Fruit fly (Drosophila melanogaster) whole organism, embryonic: ENCODE results near the gene CG12075.
A peak's percentile ranks its signal among the peaks of the same experiment; 100 is the strongest.

Experiments
- Blimp-1 ChIP-seq: fragments of 200-800 bp; sonication (Bioruptor generic); optimal IDR thresholded peaks from 3 replicates; lab custom pipeline; 2018; ENCODE audit warnings: missing biosample characterization, missing genetic modification characterization, mild to moderate bottlenecking, moderate library complexity, missing genetic modification reagents
- CG10147 ChIP-seq: fragments of 200-800 bp; sonication (Bioruptor generic); optimal IDR thresholded peaks from 2 replicates; lab custom pipeline; 2019; ENCODE audit warnings: missing biosample characterization, mild to moderate bottlenecking, missing genetic modification characterization, moderate library complexity
- CG10366 ChIP-seq: fragments of 200-800 bp; sonication (Bioruptor generic); IDR thresholded peaks from 2 replicates; pipeline ENCODE4 v1.3.6; 2022; ENCODE audit warnings: missing biosample characterization, missing genetic modification characterization
- CG10462 ChIP-seq: fragments of 200-800 bp; sonication (Bioruptor generic); optimal IDR thresholded peaks from 2 replicates; lab custom pipeline; 2016; ENCODE audit warnings: missing biosample characterization, missing genetic modification characterization
- CG11093 ChIP-seq: fragments of 200-800 bp; sonication (Bioruptor generic); IDR thresholded peaks from 3 replicates; pipeline ENCODE4 v1.3.6; 2022; ENCODE audit warnings: missing biosample characterization, missing genetic modification characterization
- CG11247 ChIP-seq: fragments of 200-800 bp; sonication (Bioruptor generic); IDR thresholded peaks from 2 replicates; pipeline ENCODE4 v1.3.6; 2022; ENCODE audit warnings: missing biosample characterization, missing genetic modification characterization
- CG11696 ChIP-seq: fragments of 200-800 bp; sonication (Bioruptor generic); IDR thresholded peaks from 2 replicates; pipeline ENCODE4 v1.3.6; 2022; ENCODE audit warnings: missing biosample characterization, missing genetic modification characterization
- CG12391 ChIP-seq: fragments of 200-800 bp; sonication (Bioruptor generic); optimal IDR thresholded peaks from 3 replicates; lab custom pipeline; 2018; ENCODE audit warnings: missing biosample characterization, mild to moderate bottlenecking, missing genetic modification characterization, moderate library complexity
- CG16813 ChIP-seq: fragments of 200-800 bp; sonication (Bioruptor generic); IDR thresholded peaks from 3 replicates; pipeline ENCODE4 v1.3.6; 2022; ENCODE audit warnings: missing biosample characterization, missing genetic modification characterization; ENCODE audit not compliant: partially characterized antibody
- CG16863 ChIP-seq: fragments of 200-800 bp; sonication (Bioruptor generic); optimal IDR thresholded peaks from 3 replicates; lab custom pipeline; 2016; ENCODE audit warnings: missing biosample characterization, missing genetic modification characterization
- CG1832 ChIP-seq: fragments of 200-800 bp; sonication (Bioruptor generic); optimal IDR thresholded peaks from 2 replicates; lab custom pipeline; 2017; ENCODE audit warnings: missing biosample characterization, mild to moderate bottlenecking, missing genetic modification characterization, inconsistent platforms
- CG2678 ChIP-seq: fragments of 200-800 bp; sonication (Bioruptor generic); optimal IDR thresholded peaks from 3 replicates; lab custom pipeline; 2019; ENCODE audit warnings: missing biosample characterization, mild to moderate bottlenecking, missing genetic modification characterization, moderate library complexity
- CG30403 ChIP-seq: fragments of 200-800 bp; sonication (Bioruptor generic); optimal IDR thresholded peaks from 3 replicates; lab custom pipeline; 2016; ENCODE audit warnings: missing biosample characterization, missing genetic modification characterization
- CG32532 ChIP-seq: fragments of 200-800 bp; sonication (Bioruptor generic); IDR thresholded peaks from 2 replicates; pipeline ENCODE4 v1.3.6; 2022; ENCODE audit warnings: missing biosample characterization, missing genetic modification characterization
- CG5180 ChIP-seq: fragments of 200-800 bp; sonication (Bioruptor generic); optimal IDR thresholded peaks from 3 replicates; lab custom pipeline; 2017; ENCODE audit warnings: missing biosample characterization, missing genetic modification characterization, mild to moderate bottlenecking, moderate library complexity, missing genetic modification reagents
- CG6254 ChIP-seq: fragments of 200-800 bp; sonication (Bioruptor generic); optimal IDR thresholded peaks from 3 replicates; lab custom pipeline; 2017; ENCODE audit warnings: mild to moderate bottlenecking, missing biosample characterization, missing genetic modification reagents, missing genetic modification characterization
- CG6689 ChIP-seq: fragments of 200-800 bp; sonication (Bioruptor generic); IDR thresholded peaks from 2 replicates; pipeline ENCODE4 v1.3.6; 2022; ENCODE audit warnings: missing biosample characterization, missing genetic modification characterization
- CG7839 ChIP-seq: fragments of 200-800 bp; sonication (Bioruptor generic); optimal IDR thresholded peaks from 3 replicates; lab custom pipeline; 2018; ENCODE audit warnings: missing biosample characterization, mild to moderate bottlenecking, missing genetic modification characterization, moderate library complexity
- CG9215 ChIP-seq: fragments of 200-800 bp; sonication (Bioruptor generic); IDR thresholded peaks from 2 replicates; pipeline ENCODE4 v1.3.6; 2022; ENCODE audit warnings: missing biosample characterization, missing genetic modification characterization
- CrebB ChIP-seq: fragments of 200-800 bp; sonication (Bioruptor generic); optimal IDR thresholded peaks from 3 replicates; lab custom pipeline; 2018; ENCODE audit warnings: missing biosample characterization, mild to moderate bottlenecking, missing genetic modification characterization
- Eip74EF ChIP-seq, 2 experiments: fragments of 200-800 bp in 1 of 2; fragments of >200 bp in 1 of 2; sonication (Bioruptor generic) in 1 of 2; optimal IDR thresholded peaks; 2 replicates each; lab custom pipeline; 2017 to 2019; ENCODE audit warnings: missing biosample characterization in 2 of 2, missing genetic modification characterization in 2 of 2, mild to moderate bottlenecking in 1 of 2, moderate library complexity in 1 of 2
- MESR4 ChIP-seq: fragments of 200-800 bp; sonication (Bioruptor generic); optimal IDR thresholded peaks from 2 replicates; lab custom pipeline; 2018; ENCODE audit warnings: missing biosample characterization, mild to moderate bottlenecking, missing genetic modification characterization, moderate library complexity
- Max ChIP-seq: fragments of 200-800 bp; sonication (Bioruptor generic); optimal IDR thresholded peaks from 2 replicates; lab custom pipeline; 2016; ENCODE audit warnings: missing biosample characterization, mild to moderate bottlenecking, missing genetic modification characterization
- Myb ChIP-seq: fragments of 200-800 bp; sonication (Bioruptor generic); optimal IDR thresholded peaks from 2 replicates; lab custom pipeline; 2016; ENCODE audit warnings: missing biosample characterization, missing genetic modification characterization
- Scr ChIP-seq: fragments of 200-800 bp; sonication (Bioruptor generic); IDR thresholded peaks from 2 replicates; pipeline ENCODE4 v1.3.6; 2022; ENCODE audit warnings: missing biosample characterization, missing genetic modification characterization; ENCODE audit not compliant: partially characterized antibody
- Sox102F ChIP-seq: fragments of 200-800 bp; sonication (Bioruptor generic); optimal IDR thresholded peaks from 2 replicates; lab custom pipeline; 2018; ENCODE audit warnings: missing biosample characterization, mild to moderate bottlenecking, missing genetic modification characterization, moderate library complexity
- Xbp1 ChIP-seq: fragments of 200-800 bp; sonication (Bioruptor generic); optimal IDR thresholded peaks from 3 replicates; lab custom pipeline; 2016; ENCODE audit warnings: missing biosample characterization, mild to moderate bottlenecking, missing genetic modification characterization
- al ChIP-seq: fragments of 200-800 bp; sonication (Bioruptor generic); IDR thresholded peaks from 2 replicates; pipeline ENCODE4 v1.3.6; 2022; ENCODE audit warnings: missing biosample characterization, missing genetic modification characterization
- ase ChIP-seq: fragments of 200-800 bp; sonication (Bioruptor generic); IDR thresholded peaks from 3 replicates; pipeline ENCODE4 v1.3.6; 2022; ENCODE audit warnings: missing biosample characterization, missing genetic modification characterization
- br ChIP-seq: fragments of >200 bp; optimal IDR thresholded peaks from 2 replicates; lab custom pipeline; 2017
- ci ChIP-seq: fragments of 200-800 bp; sonication (Bioruptor generic); IDR thresholded peaks from 3 replicates; pipeline ENCODE4 v1.3.6; 2022; ENCODE audit warnings: missing biosample characterization, missing genetic modification characterization
- dmrt99B ChIP-seq: fragments of 200-800 bp; sonication (Bioruptor generic); optimal IDR thresholded peaks from 2 replicates; lab custom pipeline; 2018; ENCODE audit warnings: missing biosample characterization, mild to moderate bottlenecking, missing genetic modification characterization, moderate library complexity
- emc ChIP-seq: fragments of 200-800 bp; sonication (Bioruptor generic); optimal IDR thresholded peaks from 2 replicates; lab custom pipeline; 2016; ENCODE audit warnings: missing biosample characterization, missing genetic modification characterization
- esg ChIP-seq: fragments of 200-800 bp; sonication (Bioruptor generic); conservative IDR thresholded peaks from 2 replicates; pipeline ENCODE4 v1.3.6; 2022; ENCODE audit warnings: missing biosample characterization, missing genetic modification characterization
- fd96Cb ChIP-seq: fragments of 200-800 bp; sonication (Bioruptor generic); optimal IDR thresholded peaks from 2 replicates; lab custom pipeline; 2018; ENCODE audit warnings: missing biosample characterization, mild to moderate bottlenecking, missing genetic modification characterization, moderate library complexity
- fu2 ChIP-seq: fragments of 200-800 bp; sonication (Bioruptor generic); optimal IDR thresholded peaks from 2 replicates; lab custom pipeline; 2016; ENCODE audit warnings: missing biosample characterization, missing genetic modification characterization
- gem ChIP-seq: fragments of 200-800 bp; sonication (Bioruptor generic); optimal IDR thresholded peaks from 2 replicates; lab custom pipeline; 2019; ENCODE audit warnings: missing biosample characterization, mild to moderate bottlenecking, missing genetic modification characterization, moderate library complexity
- hkb ChIP-seq, 2 experiments: fragments of 200-800 bp in 1 of 2; fragments of >200 bp in 1 of 2; sonication (Bioruptor generic) in 1 of 2; IDR thresholded peaks in 1 of 2; optimal IDR thresholded peaks in 1 of 2; 2 replicates each; pipeline versions ENCODE4 v1.3.6 to Lab custom; 2017 to 2022; ENCODE audit warnings: missing biosample characterization in 1 of 2, missing genetic modification characterization in 1 of 2
- ind ChIP-seq: fragments of 200-800 bp; sonication (Bioruptor generic); optimal IDR thresholded peaks from 3 replicates; lab custom pipeline; 2016; ENCODE audit warnings: missing biosample characterization, missing genetic modification characterization
- kah ChIP-seq: fragments of 200-800 bp; sonication (Bioruptor generic); optimal IDR thresholded peaks from 2 replicates; lab custom pipeline; 2018; ENCODE audit warnings: missing biosample characterization, mild to moderate bottlenecking, missing genetic modification characterization
- nerfin-1 ChIP-seq: fragments of 200-800 bp; sonication (Bioruptor generic); optimal IDR thresholded peaks from 3 replicates; lab custom pipeline; 2019; ENCODE audit warnings: missing biosample characterization, mild to moderate bottlenecking, missing genetic modification characterization, moderate library complexity
- org-1 ChIP-seq: fragments of 200-800 bp; sonication (Bioruptor generic); optimal IDR thresholded peaks from 2 replicates; lab custom pipeline; 2017; ENCODE audit warnings: missing biosample characterization, missing genetic modification characterization
- pita ChIP-seq: fragments of 200-800 bp; sonication (Bioruptor generic); optimal IDR thresholded peaks from 2 replicates; lab custom pipeline; 2017; ENCODE audit warnings: missing biosample characterization, mild to moderate bottlenecking, missing genetic modification characterization
- prd ChIP-seq, 3 experiments: fragments of >200 bp in 2 of 3; fragments of 200-800 bp in 1 of 3; sonication (Bioruptor generic) in 1 of 3; optimal IDR thresholded peaks in 2 of 3; IDR thresholded peaks in 1 of 3; 2 replicates in 2 of 3; 3 replicates in 1 of 3; pipeline versions ENCODE4 v1.3.6 to Lab custom; 2017 to 2022; ENCODE audit warnings: missing biosample characterization in 1 of 3, missing genetic modification characterization in 1 of 3
- ranshi ChIP-seq: fragments of 200-800 bp; sonication (Bioruptor generic); IDR thresholded peaks from 2 replicates; pipeline ENCODE4 v1.3.6; 2022; ENCODE audit warnings: missing biosample characterization, missing genetic modification characterization
- ro ChIP-seq: fragments of 200-800 bp; sonication (Bioruptor generic); IDR thresholded peaks from 2 replicates; pipeline ENCODE4 v1.3.6; 2022; ENCODE audit warnings: missing biosample characterization, missing genetic modification characterization
- row ChIP-seq: fragments of 200-800 bp; sonication (Bioruptor generic); IDR thresholded peaks from 3 replicates; pipeline ENCODE4 v1.3.6; 2022; ENCODE audit warnings: missing biosample characterization, missing genetic modification characterization
- tap ChIP-seq: fragments of 200-800 bp; optimal IDR thresholded peaks from 3 replicates; lab custom pipeline; 2019; ENCODE audit warnings: missing biosample characterization, mild to moderate bottlenecking, missing genetic modification characterization, moderate library complexity
- trem ChIP-seq: fragments of 200-800 bp; optimal IDR thresholded peaks from 3 replicates; lab custom pipeline; 2019; ENCODE audit warnings: missing biosample characterization, mild to moderate bottlenecking, missing genetic modification characterization, moderate library complexity

The CG12075 gene

dm6 chrX:8900094-8900493 is 62.0 kb downstream of the CG12075 start, which contains the start of gene Uros1 (continued):
- no peak for TF ChIP-seq prd (optimal IDR thresholded peaks at IDR 0.05; lab: Kevin White, UChicago)
- peak; percentile 71; the same call in 2 of the 3 replicates for TF ChIP-seq prd (GFP tag; IDR thresholded peaks at IDR 0.05; lab: Robert Waterston, UW)
- TF ChIP-seq pita (GFP tag; lab: Kevin White, UChicago): no peak
- TF ChIP-seq CG16863 (GFP tag; lab: Kevin White, UChicago): no peak
- TF ChIP-seq CG6689 (GFP tag; lab: Robert Waterston, UW): peak; percentile 49
- TF ChIP-seq ind (GFP tag; lab: Kevin White, UChicago): peak; percentile 29
- TF ChIP-seq fu2 (GFP tag; lab: Kevin White, UChicago): no peak
- TF ChIP-seq nerfin-1 (tag; lab: Kevin White, UChicago): peak; percentile 12
- peak; percentile 54 for TF ChIP-seq CG10366 (GFP tag; lab: Robert Waterston, UW)
- no peak for TF ChIP-seq CG10147 (GFP tag; lab: Kevin White, UChicago)
- TF ChIP-seq CG9215 (GFP tag; lab: Robert Waterston, UW): no peak
- TF ChIP-seq trem (tag; lab: Kevin White, UChicago): peak; percentile 49
- TF ChIP-seq CG12391 (tag; lab: Kevin White, UChicago): peak; percentile 34
- no peak for TF ChIP-seq tap (tag; lab: Kevin White, UChicago)
- 0 out of 3 replicates have a peak, but pooled peaks have one; percentile 24 for TF ChIP-seq CG16813 (GFP tag; lab: Robert Waterston, UW)
- no peak for TF ChIP-seq CG6254
- peak; percentile 13 for TF ChIP-seq Sox102F (GFP tag; lab: Kevin White, UChicago)
- peak; percentile 39 for TF ChIP-seq Myb (GFP tag; lab: Kevin White, UChicago)
- no peak for TF ChIP-seq fd96Cb (tag; lab: Kevin White, UChicago)
- TF ChIP-seq Scr (GFP tag; lab: Robert Waterston, UW): peak; percentile 23; the same call in 1 of the 2 replicates
- peak; percentile 45 for TF ChIP-seq gem (tag; lab: Kevin White, UChicago)
- TF ChIP-seq org-1 (GFP tag; lab: Kevin White, UChicago): no peak
- TF ChIP-seq ase (GFP tag; lab: Robert Waterston, UW): 0 out of 3 replicates have a peak, but pooled peaks have one; percentile 37
- peak; percentile 12 for TF ChIP-seq CG30403 (GFP tag; lab: Kevin White, UChicago)
- peak; percentile 8 for TF ChIP-seq Max (GFP tag; lab: Kevin White, UChicago)
- no peak for TF ChIP-seq Blimp-1
- no peak for TF ChIP-seq CG11247 (GFP tag; lab: Robert Waterston, UW)
- TF ChIP-seq MESR4 (GFP tag; lab: Kevin White, UChicago): no peak
- no peak for TF ChIP-seq br (lab: Kevin White, UChicago)
- TF ChIP-seq ranshi (GFP tag; lab: Robert Waterston, UW): 0 out of 2 replicates have a peak, but pooled peaks have one; percentile 18
- peak; percentile 39; the same call in 1 of the 2 replicates for TF ChIP-seq al (GFP tag; lab: Robert Waterston, UW)
- TF ChIP-seq CG32532 (GFP tag; lab: Robert Waterston, UW): peak; percentile 46; the same call in 1 of the 2 replicates
- TF ChIP-seq CG10462: no peak
- no peak for TF ChIP-seq emc (GFP tag; lab: Kevin White, UChicago)
- no peak for TF ChIP-seq CrebB
- peak; percentile 36 for TF ChIP-seq Xbp1 (GFP tag; lab: Kevin White, UChicago)
- TF ChIP-seq ci (GFP tag; lab: Robert Waterston, UW): peak; percentile 62; the same call in 1 of the 3 replicates
- TF ChIP-seq CG2678 (tag; lab: Kevin White, UChicago): peak; percentile 25
- TF ChIP-seq row (GFP tag; lab: Robert Waterston, UW): peak; percentile 65
- no peak for TF ChIP-seq kah
- TF ChIP-seq hkb (optimal IDR thresholded peaks at IDR 0.05; lab: Kevin White, UChicago): no peak
- peak; percentile 47; the same call in 1 of the 2 replicates for TF ChIP-seq hkb (GFP tag; IDR thresholded peaks at IDR 0.05; lab: Robert Waterston, UW)
- TF ChIP-seq CG1832: peak; percentile 56
- no peak for TF ChIP-seq CG7839 (tag; lab: Kevin White, UChicago)
- 0 out of 2 replicates have a peak, but pooled peaks have one; percentile 41 for TF ChIP-seq CG11696 (GFP tag; lab: Robert Waterston, UW)
- no peak for TF ChIP-seq ro (GFP tag; lab: Robert Waterston, UW)
- TF ChIP-seq esg (GFP tag; lab: Robert Waterston, UW): peak; percentile 7; the same call in 1 of the 2 replicates
- TF ChIP-seq Eip74EF (GFP tag; optimal IDR thresholded peaks at IDR 0.05; lab: Kevin White, UChicago): no peak
- no peak for TF ChIP-seq CG5180 (GFP tag; lab: Kevin White, UChicago)
- TF ChIP-seq CG11093 (GFP tag; lab: Robert Waterston, UW): 0 out of 3 replicates have a peak, but pooled peaks have one; percentile 37
- TF ChIP-seq dmrt99B: no peak
